Worm (Caenorhabditis elegans): Measurements from ENCODE around the gene F09F9.1.

- TF ChIP-seq him-1 (tag; optimal IDR thresholded peaks at IDR 0.05) (no peak), dao-5 (tag; optimal IDR thresholded peaks at IDR 0.05) (no peak), W03F9.2 (tag; optimal IDR thresholded peaks at IDR 0.05) (no peak)
Measured at ce11 chrX:4101213-4101612, 13.9 kb upstream of the F09F9.1 start.
